Fruit fly (Drosophila melanogaster) whole organism, embryonic: Measurements from ENCODE around the gene Mpc1.
A peak's percentile ranks its signal among the peaks of the same experiment; 100 is the strongest.

ENCODE experiments used
- Bgb ChIP-seq: fragments of 200-800 bp; sonication (Bioruptor generic); IDR thresholded peaks from 2 replicates; pipeline ENCODE4 v1.3.6; 2022; ENCODE audit warnings: missing biosample characterization, missing genetic modification characterization; ENCODE audit not compliant: partially characterized antibody
- CG1024 ChIP-seq: fragments of 200-800 bp; sonication (Bioruptor generic); IDR thresholded peaks from 2 replicates; pipeline ENCODE4 v1.3.6; 2022; ENCODE audit warnings: missing biosample characterization, missing genetic modification characterization
- CG12236 ChIP-seq: fragments of 200-800 bp; sonication (Bioruptor generic); optimal IDR thresholded peaks from 2 replicates; lab custom pipeline; 2016; ENCODE audit warnings: missing biosample characterization, missing genetic modification characterization
- CG12299 ChIP-seq: fragments of 200-800 bp; sonication (Bioruptor generic); optimal IDR thresholded peaks from 2 replicates; lab custom pipeline; 2018; ENCODE audit warnings: missing biosample characterization, mild to moderate bottlenecking, missing genetic modification characterization
- CG12391 ChIP-seq: fragments of 200-800 bp; sonication (Bioruptor generic); optimal IDR thresholded peaks from 3 replicates; lab custom pipeline; 2018; ENCODE audit warnings: missing biosample characterization, mild to moderate bottlenecking, missing genetic modification characterization, moderate library complexity
- CG14014 ChIP-seq: fragments of 200-800 bp; sonication (Bioruptor generic); IDR thresholded peaks from 2 replicates; pipeline ENCODE4 v1.3.6; 2022; ENCODE audit warnings: missing biosample characterization, missing genetic modification characterization
- CG14667 ChIP-seq: fragments of 200-800 bp; sonication (Bioruptor generic); IDR thresholded peaks from 2 replicates; pipeline ENCODE4 v1.3.6; 2022; ENCODE audit warnings: missing biosample characterization, missing genetic modification characterization
- CG16863 ChIP-seq: fragments of 200-800 bp; sonication (Bioruptor generic); optimal IDR thresholded peaks from 3 replicates; lab custom pipeline; 2016; ENCODE audit warnings: missing biosample characterization, missing genetic modification characterization
- CG18262 ChIP-seq: fragments of 200-800 bp; optimal IDR thresholded peaks from 3 replicates; lab custom pipeline; 2019; ENCODE audit warnings: missing biosample characterization, mild to moderate bottlenecking, missing genetic modification characterization, moderate library complexity
- CG18619 ChIP-seq: fragments of 200-800 bp; sonication (Bioruptor generic); optimal IDR thresholded peaks from 3 replicates; lab custom pipeline; 2017; ENCODE audit warnings: missing biosample characterization, mild to moderate bottlenecking, missing genetic modification characterization
- CG2120 ChIP-seq: fragments of 200-800 bp; sonication (Bioruptor generic); optimal IDR thresholded peaks from 3 replicates; lab custom pipeline; 2016; ENCODE audit warnings: missing biosample characterization, missing genetic modification characterization
- CG31224 ChIP-seq: fragments of 200-800 bp; sonication (Bioruptor generic); IDR thresholded peaks from 2 replicates; pipeline ENCODE4 v1.3.6; 2022; ENCODE audit warnings: missing biosample characterization, missing genetic modification characterization
- CG34224 ChIP-seq: fragments of 200-800 bp; sonication (Bioruptor generic); IDR thresholded peaks from 3 replicates; pipeline ENCODE4 v1.3.6; 2022; ENCODE audit warnings: missing biosample characterization, missing genetic modification characterization; ENCODE audit not compliant: partially characterized antibody
- CG3726 ChIP-seq: fragments of 200-800 bp; sonication (Bioruptor generic); IDR thresholded peaks from 3 replicates; pipeline ENCODE4, ENCODE4 v1.3.6; 2022; ENCODE audit warnings: missing biosample characterization, missing genetic modification characterization
- CG4424 ChIP-seq: fragments of 200-800 bp; sonication (Bioruptor generic); optimal IDR thresholded peaks from 3 replicates; lab custom pipeline; 2016; ENCODE audit warnings: missing biosample characterization, missing genetic modification characterization
- CG4707 ChIP-seq: fragments of 200-800 bp; sonication (Bioruptor generic); optimal IDR thresholded peaks from 2 replicates; lab custom pipeline; 2018; ENCODE audit warnings: missing biosample characterization, mild to moderate bottlenecking, missing genetic modification characterization, moderate library complexity
- CG4820 ChIP-seq: fragments of 200-800 bp; sonication (Bioruptor generic); optimal IDR thresholded peaks from 3 replicates; lab custom pipeline; 2016; ENCODE audit warnings: missing biosample characterization, missing genetic modification characterization
- CG6654 ChIP-seq: fragments of 200-800 bp; sonication (Bioruptor generic); optimal IDR thresholded peaks from 2 replicates; lab custom pipeline; 2017; ENCODE audit warnings: missing biosample characterization, mild to moderate bottlenecking, missing genetic modification characterization
- CG7556 ChIP-seq: fragments of 200-800 bp; sonication (Bioruptor generic); optimal IDR thresholded peaks from 2 replicates; lab custom pipeline; 2017; ENCODE audit warnings: missing biosample characterization, mild to moderate bottlenecking, missing genetic modification characterization
- CG7987 ChIP-seq: fragments of 200-800 bp; sonication (Bioruptor generic); optimal IDR thresholded peaks from 2 replicates; lab custom pipeline; 2018; ENCODE audit warnings: missing biosample characterization, mild to moderate bottlenecking, missing genetic modification characterization, moderate library complexity
- CkIIα-i1 ChIP-seq: fragments of 200-800 bp; sonication (Bioruptor generic); IDR thresholded peaks from 2 replicates; pipeline ENCODE4 v1.3.6; 2022; ENCODE audit warnings: missing biosample characterization, missing genetic modification characterization
- D ChIP-seq, 2 experiments: fragments of 200-800 bp in 1 of 2; fragments of >200 bp in 1 of 2; sonication (Bioruptor generic) in 1 of 2; optimal IDR thresholded peaks; 2 replicates in 1 of 2; 3 replicates in 1 of 2; lab custom pipeline; 2017; ENCODE audit warnings: mild to moderate bottlenecking in 1 of 2, missing biosample characterization in 1 of 2, missing genetic modification characterization in 1 of 2, missing genetic modification reagents in 1 of 2
- Dll ChIP-seq: fragments of 200-800 bp; sonication (Bioruptor generic); IDR thresholded peaks from 4 replicates; pipeline ENCODE4 v1.3.6; 2022; ENCODE audit warnings: missing biosample characterization, missing genetic modification characterization; ENCODE audit not compliant: partially characterized antibody
- E2f1 ChIP-seq: fragments of 200-800 bp; sonication (Bioruptor generic); IDR thresholded peaks from 2 replicates; pipeline ENCODE4 v1.3.6; 2022; ENCODE audit warnings: missing biosample characterization, missing genetic modification characterization
- HLH4C ChIP-seq: fragments of 200-800 bp; sonication (Bioruptor generic); IDR thresholded peaks from 3 replicates; pipeline ENCODE4 v1.3.6; 2022; ENCODE audit warnings: missing biosample characterization, missing genetic modification characterization; ENCODE audit not compliant: partially characterized antibody
- HmgZ ChIP-seq: fragments of 200-800 bp; sonication (Bioruptor generic); optimal IDR thresholded peaks from 2 replicates; lab custom pipeline; 2018; ENCODE audit warnings: missing biosample characterization, mild to moderate bottlenecking, missing genetic modification characterization
- Hr78 ChIP-seq, 2 experiments: fragments of 200-800 bp in 1 of 2; fragments of >200 bp in 1 of 2; sonication (Bioruptor generic) in 1 of 2; optimal IDR thresholded peaks; 2 replicates each; lab custom pipeline; 2017 to 2019; ENCODE audit warnings: missing biosample characterization in 2 of 2, missing genetic modification characterization in 2 of 2, mild to moderate bottlenecking in 1 of 2, moderate library complexity in 1 of 2
- MTF-1 ChIP-seq: fragments of 200-800 bp; sonication (Bioruptor generic); optimal IDR thresholded peaks from 2 replicates; lab custom pipeline; 2018; ENCODE audit warnings: missing biosample characterization, mild to moderate bottlenecking, missing genetic modification characterization, borderline replicate concordance
- Myb ChIP-seq: fragments of 200-800 bp; sonication (Bioruptor generic); optimal IDR thresholded peaks from 2 replicates; lab custom pipeline; 2016; ENCODE audit warnings: missing biosample characterization, missing genetic modification characterization
- Nf-YC ChIP-seq: fragments of 200-800 bp; optimal IDR thresholded peaks from 3 replicates; lab custom pipeline; 2019; ENCODE audit warnings: missing biosample characterization, mild to moderate bottlenecking, missing genetic modification characterization, moderate library complexity
- Six4 ChIP-seq: fragments of 200-800 bp; sonication (Bioruptor generic); optimal IDR thresholded peaks from 2 replicates; lab custom pipeline; 2016; ENCODE audit warnings: missing biosample characterization, missing genetic modification characterization
- Sox100B ChIP-seq: fragments of 200-800 bp; sonication (Bioruptor generic); optimal IDR thresholded peaks from 3 replicates; lab custom pipeline; 2018; ENCODE audit warnings: missing biosample characterization, mild to moderate bottlenecking, missing genetic modification characterization
- Spps ChIP-seq: fragments of 200-800 bp; sonication (Bioruptor generic); optimal IDR thresholded peaks from 2 replicates; lab custom pipeline; 2018; ENCODE audit warnings: missing biosample characterization, mild to moderate bottlenecking, missing genetic modification characterization
- amos ChIP-seq: fragments of 200-800 bp; sonication (Bioruptor generic); IDR thresholded peaks from 2 replicates; pipeline ENCODE4 v1.3.6; 2022; ENCODE audit warnings: missing biosample characterization, missing genetic modification characterization; ENCODE audit not compliant: partially characterized antibody
- cad ChIP-seq: fragments of >200 bp; optimal IDR thresholded peaks from 2 replicates; lab custom pipeline; 2017; ENCODE audit warnings: missing biosample characterization, missing genetic modification characterization
- corto ChIP-seq: fragments of 200-800 bp; sonication (Bioruptor generic); optimal IDR thresholded peaks from 2 replicates; lab custom pipeline; 2016; ENCODE audit warnings: missing biosample characterization, mild to moderate bottlenecking, missing genetic modification characterization, moderate library complexity
- exex ChIP-seq: fragments of 200-800 bp; sonication (Bioruptor generic); optimal IDR thresholded peaks from 4 replicates; lab custom pipeline; 2018; ENCODE audit warnings: missing biosample characterization, mild to moderate bottlenecking, missing genetic modification characterization, moderate library complexity
- fd96Cb ChIP-seq: fragments of 200-800 bp; sonication (Bioruptor generic); optimal IDR thresholded peaks from 2 replicates; lab custom pipeline; 2018; ENCODE audit warnings: missing biosample characterization, mild to moderate bottlenecking, missing genetic modification characterization, moderate library complexity
- fru ChIP-seq: fragments of >200 bp; optimal IDR thresholded peaks from 2 replicates; lab custom pipeline; 2017
- ftz-f1 ChIP-seq: fragments of 200-800 bp; sonication (Bioruptor generic); optimal IDR thresholded peaks from 2 replicates; lab custom pipeline; 2016; ENCODE audit warnings: missing biosample characterization, missing genetic modification characterization
- gt ChIP-seq: fragments of 200-800 bp; sonication (Bioruptor generic); IDR thresholded peaks from 2 replicates; pipeline ENCODE4 v1.3.6; 2022; ENCODE audit warnings: missing biosample characterization, missing genetic modification characterization
- jing ChIP-seq: fragments of 200-800 bp; sonication (Bioruptor generic); optimal IDR thresholded peaks from 2 replicates; lab custom pipeline; 2018; ENCODE audit warnings: missing biosample characterization, mild to moderate bottlenecking, missing genetic modification characterization
- nerfin-2 ChIP-seq: fragments of 200-800 bp; sonication (Bioruptor generic); IDR thresholded peaks from 2 replicates; pipeline ENCODE4 v1.3.6; 2022; ENCODE audit warnings: missing biosample characterization, missing genetic modification characterization; ENCODE audit not compliant: partially characterized antibody
- nmo ChIP-seq: fragments of 200-800 bp; sonication (Bioruptor generic); optimal IDR thresholded peaks from 2 replicates; lab custom pipeline; 2018; ENCODE audit warnings: missing biosample characterization, mild to moderate bottlenecking, missing genetic modification characterization, moderate library complexity
- p53 ChIP-seq: fragments of 200-800 bp; sonication (Bioruptor generic); optimal IDR thresholded peaks from 2 replicates; lab custom pipeline; 2016; ENCODE audit warnings: missing biosample characterization, missing genetic modification characterization
- pum ChIP-seq: fragments of 200-800 bp; sonication (Bioruptor generic); optimal IDR thresholded peaks from 2 replicates; lab custom pipeline; 2016; ENCODE audit warnings: missing biosample characterization, missing genetic modification characterization
- stwl ChIP-seq: fragments of 200-800 bp; sonication (Bioruptor generic); optimal IDR thresholded peaks from 3 replicates; lab custom pipeline; 2018; ENCODE audit warnings: missing biosample characterization, mild to moderate bottlenecking, missing genetic modification characterization, moderate library complexity

Gene Mpc1

dm6 chr3R:18905921-18906878 is 22.3 kb downstream of the Mpc1 start, which contains the start of gene EndoA (continued):
- TF ChIP-seq CG4707 (GFP tag; lab: Kevin White, UChicago) = peak; percentile 85
- TF ChIP-seq Dll = peak; percentile 68
- no peak for TF ChIP-seq cad (GFP tag; lab: Kevin White, UChicago)
- peak; percentile 13 for TF ChIP-seq CG7987 (GFP tag; lab: Kevin White, UChicago)
- no peak for TF ChIP-seq CG18619
- TF ChIP-seq CG14014 (GFP tag; lab: Robert Waterston, UW) = no peak
- TF ChIP-seq D (optimal IDR thresholded peaks at IDR 0.05; lab: Kevin White, UChicago) = no peak
- no peak for TF ChIP-seq D (GFP tag; optimal IDR thresholded peaks at IDR 0.05; lab: Kevin White, UChicago)
- TF ChIP-seq Spps = no peak
- TF ChIP-seq CG3726 (GFP tag; lab: Robert Waterston, UW) = no peak
- peak; percentile 33 for TF ChIP-seq Myb
- TF ChIP-seq ftz-f1 (GFP tag; lab: Kevin White, UChicago) = peak; percentile 42
- TF ChIP-seq Six4 (GFP tag; lab: Kevin White, UChicago) = peak; percentile 54
- TF ChIP-seq Sox100B (GFP tag; lab: Kevin White, UChicago) = peak; percentile 22
- no peak for TF ChIP-seq Hr78 (GFP tag; optimal IDR thresholded peaks at IDR 0.05; lab: Kevin White, UChicago)
- TF ChIP-seq CG12236 = no peak
- TF ChIP-seq nerfin-2 (GFP tag; lab: Robert Waterston, UW) = no peak; the same call in 1 of the 2 replicates
- no peak for TF ChIP-seq CG6654 (GFP tag; lab: Kevin White, UChicago)
- TF ChIP-seq amos = peak; percentile 88
- no peak for TF ChIP-seq fru (lab: Kevin White, UChicago)
- peak; percentile 86 for TF ChIP-seq Bgb (GFP tag; lab: Robert Waterston, UW)
- peak; percentile 71 for TF ChIP-seq nmo (GFP tag; lab: Kevin White, UChicago)
- TF ChIP-seq pum (GFP tag; lab: Kevin White, UChicago) = no peak
- TF ChIP-seq fd96Cb (tag; lab: Kevin White, UChicago) = no peak
- TF ChIP-seq gt (GFP tag; lab: Robert Waterston, UW) = no peak
- TF ChIP-seq CG18262 (tag; lab: Kevin White, UChicago) = peak; percentile 76
- TF ChIP-seq CG12391 (tag; lab: Kevin White, UChicago) = peak; percentile 73
- TF ChIP-seq exex (tag; lab: Kevin White, UChicago) = peak; percentile 26
- peak; percentile 78 for TF ChIP-seq Nf-YC (tag; lab: Kevin White, UChicago)
- TF ChIP-seq CG14667 (GFP tag; lab: Robert Waterston, UW) = peak; percentile 10; the same call in 1 of the 2 replicates
- TF ChIP-seq jing = no peak
- peak; percentile 61 for TF ChIP-seq HLH4C (GFP tag; lab: Robert Waterston, UW)
- TF ChIP-seq p53 = no peak
- peak; percentile 43; the same call in 1 of the 2 replicates for TF ChIP-seq E2f1 (GFP tag; lab: Robert Waterston, UW)
- TF ChIP-seq MTF-1 (GFP tag; lab: Kevin White, UChicago) = no peak
- TF ChIP-seq CG1024 (GFP tag; lab: Robert Waterston, UW) = no peak
- TF ChIP-seq CkIIα-i1 (GFP tag; lab: Robert Waterston, UW) = no peak
- peak; percentile 61 for TF ChIP-seq CG2120
- TF ChIP-seq CG12299 (tag; lab: Kevin White, UChicago) = peak; percentile 9
- TF ChIP-seq CG4820 (GFP tag; lab: Kevin White, UChicago) = peak; percentile 25
- TF ChIP-seq CG16863 (GFP tag; lab: Kevin White, UChicago) = no peak
- TF ChIP-seq CG7556 = peak; percentile 55
- TF ChIP-seq CG34224 = peak; percentile 68
- TF ChIP-seq CG4424 (GFP tag; lab: Kevin White, UChicago) = peak; percentile 2
- TF ChIP-seq HmgZ (tag; lab: Kevin White, UChicago) = peak; percentile 43
- peak; percentile 78 for TF ChIP-seq stwl (tag; lab: Kevin White, UChicago)
- no peak for TF ChIP-seq CG31224 (GFP tag; lab: Robert Waterston, UW)
- TF ChIP-seq corto (GFP tag; lab: Kevin White, UChicago) = no peak
